Worm (Caenorhabditis elegans) whole organism, late embryonic: ENCODE results near the gene F40G9.18.

Source experiments
- C38D4.7 ChIP-seq: fragments of 200-800 bp; sonication (Bioruptor generic); optimal IDR thresholded peaks from 2 replicates; lab custom pipeline; 2018; ENCODE audit warnings: mild to moderate bottlenecking, missing genetic modification characterization, moderate library complexity, missing compliant biosample characterization
- F13H6.1 ChIP-seq: sonication (generic microtip); optimal IDR thresholded peaks from 2 replicates; lab custom pipeline; 2016; ENCODE audit warnings: missing genetic modification characterization, missing compliant biosample characterization
- K02D7.2 ChIP-seq: sonication (generic microtip); optimal IDR thresholded peaks from 2 replicates; lab custom pipeline; 2017; ENCODE audit warnings: mild to moderate bottlenecking, missing genetic modification characterization, missing compliant biosample characterization
- ceh-18 ChIP-seq: sonication (generic microtip); optimal IDR thresholded peaks from 2 replicates; lab custom pipeline; 2016; ENCODE audit warnings: missing genetic modification characterization, missing compliant biosample characterization
- ceh-2 ChIP-seq: sonication (generic microtip); optimal IDR thresholded peaks from 2 replicates; lab custom pipeline; 2016; ENCODE audit warnings: missing genotype, missing genetic modification characterization, missing compliant biosample characterization
- ceh-34 ChIP-seq: sonication (generic microtip); optimal IDR thresholded peaks from 2 replicates; lab custom pipeline; 2016; ENCODE audit warnings: mild to moderate bottlenecking, missing genetic modification characterization, missing compliant biosample characterization
- ceh-9 ChIP-seq: sonication (generic microtip); optimal IDR thresholded peaks from 2 replicates; lab custom pipeline; 2016; ENCODE audit warnings: mild to moderate bottlenecking, missing genetic modification characterization, inconsistent platforms, missing compliant biosample characterization
- che-1 ChIP-seq: sonication (generic microtip); optimal IDR thresholded peaks from 2 replicates; lab custom pipeline; 2016; ENCODE audit warnings: mild to moderate bottlenecking, missing genetic modification characterization, missing compliant biosample characterization
- ets-4 ChIP-seq: sonication (generic microtip); optimal IDR thresholded peaks from 2 replicates; lab custom pipeline; 2016; ENCODE audit warnings: missing genetic modification characterization, missing compliant biosample characterization
- fax-1 ChIP-seq: sonication (generic microtip); optimal IDR thresholded peaks from 2 replicates; lab custom pipeline; 2016; ENCODE audit warnings: missing genotype, missing genetic modification characterization, missing compliant biosample characterization
- fkh-6 ChIP-seq: sonication (generic microtip); optimal IDR thresholded peaks from 2 replicates; lab custom pipeline; 2016; ENCODE audit warnings: missing genetic modification characterization, missing compliant biosample characterization
- hlh-13 ChIP-seq: fragments of 200-800 bp; sonication (Bioruptor generic); optimal IDR thresholded peaks from 2 replicates; lab custom pipeline; 2018; ENCODE audit warnings: mild to moderate bottlenecking, missing genetic modification characterization, missing compliant biosample characterization
- hlh-15 ChIP-seq: sonication (generic microtip); optimal IDR thresholded peaks from 2 replicates; lab custom pipeline; 2016; ENCODE audit warnings: missing genetic modification characterization, missing compliant biosample characterization
- hlh-30 ChIP-seq: sonication (generic microtip); optimal IDR thresholded peaks from 2 replicates; lab custom pipeline; 2017; ENCODE audit warnings: antibody characterized with exemption, missing genetic modification characterization, missing compliant biosample characterization; ENCODE audit not compliant: insufficient read depth
- hlh-6 ChIP-seq: sonication (generic microtip); optimal IDR thresholded peaks from 2 replicates; lab custom pipeline; 2016; ENCODE audit warnings: missing genotype, missing genetic modification characterization, missing compliant biosample characterization
- lim-6 ChIP-seq: sonication (generic microtip); optimal IDR thresholded peaks from 2 replicates; lab custom pipeline; 2016; ENCODE audit warnings: missing genetic modification characterization, missing compliant biosample characterization
- lin-11 ChIP-seq: fragments of 200-800 bp; sonication (Bioruptor generic); optimal IDR thresholded peaks from 2 replicates; lab custom pipeline; 2018; ENCODE audit warnings: mild to moderate bottlenecking, missing genetic modification characterization, missing compliant biosample characterization
- madf-2 ChIP-seq: sonication (generic microtip); optimal IDR thresholded peaks from 2 replicates; lab custom pipeline; 2017; ENCODE audit warnings: missing genetic modification characterization, missing compliant biosample characterization
- mec-3 ChIP-seq: sonication (generic microtip); optimal IDR thresholded peaks from 2 replicates; lab custom pipeline; 2016; ENCODE audit warnings: borderline replicate concordance, missing genetic modification characterization, missing compliant biosample characterization
- npax-4 ChIP-seq: sonication (generic microtip); optimal IDR thresholded peaks from 2 replicates; lab custom pipeline; 2016; ENCODE audit warnings: missing genetic modification characterization, missing compliant biosample characterization
- odd-2 ChIP-seq: sonication (generic microtip); optimal IDR thresholded peaks from 2 replicates; lab custom pipeline; 2017; ENCODE audit warnings: antibody characterized with exemption, mild to moderate bottlenecking, missing genetic modification characterization, missing compliant biosample characterization
- pag-3 ChIP-seq: sonication (generic microtip); optimal IDR thresholded peaks from 2 replicates; lab custom pipeline; 2016; ENCODE audit warnings: missing compliant biosample characterization, missing genetic modification characterization, borderline replicate concordance
- pat-9 ChIP-seq: fragments of 200-800 bp; sonication (Bioruptor generic); optimal IDR thresholded peaks from 2 replicates; lab custom pipeline; 2018; ENCODE audit warnings: mild to moderate bottlenecking, missing genetic modification characterization, moderate library complexity, missing compliant biosample characterization
- pqm-1 ChIP-seq: sonication (generic microtip); optimal IDR thresholded peaks from 2 replicates; lab custom pipeline; 2016; ENCODE audit warnings: missing genetic modification characterization, missing compliant biosample characterization
- pros-1 ChIP-seq: fragments of 150-350 bp; optimal IDR thresholded peaks from 2 replicates; lab custom pipeline; 2014; ENCODE audit warnings: missing biosample characterization, missing genetic modification reagents, missing genetic modification characterization
- ref-2 ChIP-seq: sonication (generic microtip); optimal IDR thresholded peaks from 2 replicates; lab custom pipeline; 2016; ENCODE audit warnings: missing genetic modification characterization, missing compliant biosample characterization
- sox-2 ChIP-seq: fragments of 200-800 bp; sonication (Bioruptor generic); IDR thresholded peaks from 2 replicates; pipeline ENCODE4 v1.3.6; 2022; ENCODE audit warnings: missing genetic modification reagents, missing genetic modification characterization, missing compliant biosample characterization
- sox-4 ChIP-seq: sonication (generic microtip); optimal IDR thresholded peaks from 2 replicates; lab custom pipeline; 2017; ENCODE audit warnings: mild to moderate bottlenecking, missing genetic modification characterization, inconsistent platforms, missing compliant biosample characterization
- syd-9 ChIP-seq: sonication (generic microtip); optimal IDR thresholded peaks from 2 replicates; lab custom pipeline; 2016; ENCODE audit warnings: mild to moderate bottlenecking, missing genetic modification characterization, moderate library complexity, missing compliant biosample characterization
- tbx-2 ChIP-seq: sonication (generic microtip); optimal IDR thresholded peaks from 2 replicates; lab custom pipeline; 2016; ENCODE audit warnings: missing genetic modification characterization, missing compliant biosample characterization
- ttx-3 ChIP-seq: sonication (generic microtip); optimal IDR thresholded peaks from 2 replicates; lab custom pipeline; 2016; ENCODE audit warnings: missing genetic modification reagents, missing genetic modification characterization, missing compliant biosample characterization
- unc-55 ChIP-seq: sonication (generic microtip); optimal IDR thresholded peaks from 2 replicates; lab custom pipeline; 2017; ENCODE audit warnings: missing biosample characterization, missing genetic modification reagents, missing genetic modification characterization
- unc-86 ChIP-seq: sonication (generic microtip); optimal IDR thresholded peaks from 2 replicates; lab custom pipeline; 2016; ENCODE audit warnings: missing genetic modification characterization, missing compliant biosample characterization
- zip-5 ChIP-seq: sonication (generic microtip); optimal IDR thresholded peaks from 2 replicates; lab custom pipeline; 2016; ENCODE audit warnings: missing genetic modification characterization, missing compliant biosample characterization

The F40G9.18 gene

ce11 chrIII:180963-181362 lies 11.6 kb upstream of the F40G9.18 start, which contains the start of gene F40G9.5:
F40G9.5 (plus strand) TSS chrIII:181263.
- TF ChIP-seq ceh-18 (tag; lab: Kevin White, UChicago) (no peak), mec-3 (tag; lab: Kevin White, UChicago) (no peak), K02D7.2 (no peak), che-1 (tag; lab: Kevin White, UChicago) (no peak)

- no peak for TF ChIP-seq unc-86
- no peak for TF ChIP-seq ttx-3 (tag; lab: Kevin White, UChicago)
- TF ChIP-seq ceh-34 (tag; lab: Kevin White, UChicago), result peak; percentile 13
- TF ChIP-seq lim-6 (tag; lab: Kevin White, UChicago), result no peak
- TF ChIP-seq syd-9 (tag; lab: Kevin White, UChicago), result no peak
- no peak for TF ChIP-seq hlh-15
- TF ChIP-seq hlh-13 (GFP tag; lab: Kevin White, UChicago), result no peak
- no peak for TF ChIP-seq C38D4.7
- no peak for TF ChIP-seq ets-4
- no peak for TF ChIP-seq madf-2 (tag; lab: Kevin White, UChicago)
- no peak for TF ChIP-seq pat-9 (tag; lab: Kevin White, UChicago)
- TF ChIP-seq sox-2 (GFP tag; lab: Robert Waterston, UW), result peak; percentile 51
- peak; percentile 38 for TF ChIP-seq ref-2 (tag; lab: Kevin White, UChicago)
- peak; percentile 13 for TF ChIP-seq tbx-2 (tag; lab: Kevin White, UChicago)
- TF ChIP-seq hlh-30 (tag; lab: Kevin White, UChicago), result peak; percentile 25
- TF ChIP-seq F13H6.1, result no peak
- no peak for TF ChIP-seq pag-3 (tag; lab: Kevin White, UChicago)
Observed at ce11 chrIII:179123-179592, 9.8 kb upstream of the F40G9.18 start, which contains the start of gene F40G9.6. F40G9.6 (plus strand) TSS chrIII:179542.

- TF ChIP-seq mec-3 (tag; lab: Kevin White, UChicago) (no peak), madf-2 (tag; lab: Kevin White, UChicago) (peak; percentile 23), sox-2 (GFP tag; lab: Robert Waterston, UW) (no peak)
Observed at ce11 chrIII:178126-178525, 8.7 kb upstream of the F40G9.18 start.

- TF ChIP-seq odd-2 (tag; lab: Kevin White, UChicago), result no peak
- TF ChIP-seq, all 69 proteins: peak for 0
Observed at ce11 chrIII:177715-178114, 8.3 kb upstream of the F40G9.18 start, which contains the start of gene F40G9.14. F40G9.14 (minus strand) TSS chrIII:177815.

- TF ChIP-seq fkh-6 (tag; lab: Kevin White, UChicago), result no peak
- no peak for TF ChIP-seq pqm-1 (tag; lab: Kevin White, UChicago)
- no peak for TF ChIP-seq pros-1 (tag; lab: Kevin White, UChicago)
- TF ChIP-seq ceh-18 (tag; lab: Kevin White, UChicago), result no peak
- TF ChIP-seq ceh-9, result no peak
- no peak for TF ChIP-seq unc-55 (GFP tag; lab: Kevin White, UChicago)
- no peak for TF ChIP-seq lin-11 (tag; lab: Kevin White, UChicago)
- TF ChIP-seq ceh-2, result no peak
- TF ChIP-seq npax-4 (tag; lab: Kevin White, UChicago), result no peak
- no peak for TF ChIP-seq sox-4 (tag; lab: Kevin White, UChicago)
- no peak for TF ChIP-seq unc-86
- no peak for TF ChIP-seq zip-5 (tag; lab: Kevin White, UChicago)
- no peak for TF ChIP-seq K02D7.2
- no peak for TF ChIP-seq ets-4
- no peak for TF ChIP-seq fax-1
- TF ChIP-seq hlh-6 (tag; lab: Kevin White, UChicago), result no peak
- no peak for TF ChIP-seq tbx-2 (tag; lab: Kevin White, UChicago)
- TF ChIP-seq, all 69 proteins: peak for 0
Observed at ce11 chrIII:175733-176132, 6.4 kb upstream of the F40G9.18 start, which contains the start of gene clec-148. clec-148 (minus strand) TSS chrIII:175833.
